Worm (Caenorhabditis elegans) whole organism, late embryonic: ENCODE measurements around the gene B0284.3.

Experiments
- C08G9.2 ChIP-seq: sonication (generic microtip); optimal IDR thresholded peaks from 2 replicates; lab custom pipeline; 2016; ENCODE audit warnings: mild to moderate bottlenecking, missing genetic modification characterization, moderate library complexity, missing compliant biosample characterization
- C38D4.7 ChIP-seq: fragments of 200-800 bp; sonication (Bioruptor generic); optimal IDR thresholded peaks from 2 replicates; lab custom pipeline; 2018; ENCODE audit warnings: mild to moderate bottlenecking, missing genetic modification characterization, moderate library complexity, missing compliant biosample characterization
- F13H6.1 ChIP-seq: sonication (generic microtip); optimal IDR thresholded peaks from 2 replicates; lab custom pipeline; 2016; ENCODE audit warnings: missing genetic modification characterization, missing compliant biosample characterization
- T23F11.4 ChIP-seq: fragments of 200-800 bp; sonication (Bioruptor generic); optimal IDR thresholded peaks from 2 replicates; lab custom pipeline; 2018; ENCODE audit warnings: mild to moderate bottlenecking, missing genetic modification characterization, missing compliant biosample characterization
- ahr-1 ChIP-seq: sonication (generic microtip); optimal IDR thresholded peaks from 2 replicates; lab custom pipeline; 2016; ENCODE audit warnings: missing genetic modification characterization, missing compliant biosample characterization
- ceh-14 ChIP-seq: sonication (generic microtip); optimal IDR thresholded peaks from 2 replicates; lab custom pipeline; 2016; ENCODE audit warnings: missing genotype, missing genetic modification characterization, missing compliant biosample characterization
- ceh-18 ChIP-seq: sonication (generic microtip); optimal IDR thresholded peaks from 2 replicates; lab custom pipeline; 2016; ENCODE audit warnings: missing genetic modification characterization, missing compliant biosample characterization
- ceh-19 ChIP-seq: fragments of 200-800 bp; sonication (Bioruptor generic); optimal IDR thresholded peaks from 2 replicates; lab custom pipeline; 2018; ENCODE audit warnings: mild to moderate bottlenecking, missing genetic modification characterization, missing compliant biosample characterization
- ceh-2 ChIP-seq: sonication (generic microtip); optimal IDR thresholded peaks from 2 replicates; lab custom pipeline; 2016; ENCODE audit warnings: missing genotype, missing genetic modification characterization, missing compliant biosample characterization
- ceh-22 ChIP-seq: sonication (generic microtip); optimal IDR thresholded peaks from 2 replicates; lab custom pipeline; 2017; ENCODE audit warnings: missing biosample characterization, missing genetic modification characterization
- ceh-24 ChIP-seq: sonication (generic microtip); optimal IDR thresholded peaks from 2 replicates; lab custom pipeline; 2016; ENCODE audit warnings: mild to moderate bottlenecking, missing genetic modification characterization, missing compliant biosample characterization
- ceh-34 ChIP-seq: sonication (generic microtip); optimal IDR thresholded peaks from 2 replicates; lab custom pipeline; 2016; ENCODE audit warnings: mild to moderate bottlenecking, missing genetic modification characterization, missing compliant biosample characterization
- ceh-45 ChIP-seq: fragments of 200-800 bp; sonication (Bioruptor generic); IDR thresholded peaks from 2 replicates; pipeline ENCODE4 v1.3.6; 2022; ENCODE audit warnings: missing genetic modification reagents, missing genetic modification characterization, missing compliant biosample characterization
- ceh-6 ChIP-seq: fragments of 200-800 bp; sonication (Bioruptor generic); optimal IDR thresholded peaks from 2 replicates; lab custom pipeline; 2018; ENCODE audit warnings: mild to moderate bottlenecking, missing genetic modification characterization, missing compliant biosample characterization
- ceh-9 ChIP-seq: sonication (generic microtip); optimal IDR thresholded peaks from 2 replicates; lab custom pipeline; 2016; ENCODE audit warnings: mild to moderate bottlenecking, missing genetic modification characterization, inconsistent platforms, missing compliant biosample characterization
- che-1 ChIP-seq: sonication (generic microtip); optimal IDR thresholded peaks from 2 replicates; lab custom pipeline; 2016; ENCODE audit warnings: mild to moderate bottlenecking, missing genetic modification characterization, missing compliant biosample characterization
- elt-2 ChIP-seq: sonication (generic microtip); optimal IDR thresholded peaks from 2 replicates; lab custom pipeline; 2016; ENCODE audit warnings: missing genetic modification reagents, missing genetic modification characterization, missing compliant biosample characterization
- eyg-1 ChIP-seq: sonication (generic microtip); optimal IDR thresholded peaks from 2 replicates; lab custom pipeline; 2016; ENCODE audit warnings: missing genotype, missing genetic modification characterization, missing compliant biosample characterization
- fax-1 ChIP-seq: sonication (generic microtip); optimal IDR thresholded peaks from 2 replicates; lab custom pipeline; 2016; ENCODE audit warnings: missing genotype, missing genetic modification characterization, missing compliant biosample characterization
- fkh-6 ChIP-seq: sonication (generic microtip); optimal IDR thresholded peaks from 2 replicates; lab custom pipeline; 2016; ENCODE audit warnings: missing genetic modification characterization, missing compliant biosample characterization
- gmeb-2 ChIP-seq: sonication (generic microtip); optimal IDR thresholded peaks from 2 replicates; lab custom pipeline; 2016; ENCODE audit warnings: missing genetic modification characterization, inconsistent platforms, missing compliant biosample characterization
- hlh-13 ChIP-seq: fragments of 200-800 bp; sonication (Bioruptor generic); optimal IDR thresholded peaks from 2 replicates; lab custom pipeline; 2018; ENCODE audit warnings: mild to moderate bottlenecking, missing genetic modification characterization, missing compliant biosample characterization
- hlh-15 ChIP-seq: sonication (generic microtip); optimal IDR thresholded peaks from 2 replicates; lab custom pipeline; 2016; ENCODE audit warnings: missing genetic modification characterization, missing compliant biosample characterization
- hlh-30 ChIP-seq: sonication (generic microtip); optimal IDR thresholded peaks from 2 replicates; lab custom pipeline; 2017; ENCODE audit warnings: antibody characterized with exemption, missing genetic modification characterization, missing compliant biosample characterization; ENCODE audit not compliant: insufficient read depth
- hlh-6 ChIP-seq: sonication (generic microtip); optimal IDR thresholded peaks from 2 replicates; lab custom pipeline; 2016; ENCODE audit warnings: missing genotype, missing genetic modification characterization, missing compliant biosample characterization
- hlh-8 ChIP-seq: sonication (generic microtip); optimal IDR thresholded peaks from 2 replicates; lab custom pipeline; 2016; ENCODE audit warnings: missing genotype, missing genetic modification characterization, missing compliant biosample characterization
- lim-6 ChIP-seq: sonication (generic microtip); optimal IDR thresholded peaks from 2 replicates; lab custom pipeline; 2016; ENCODE audit warnings: missing genetic modification characterization, missing compliant biosample characterization
- lin-11 ChIP-seq: fragments of 200-800 bp; sonication (Bioruptor generic); optimal IDR thresholded peaks from 2 replicates; lab custom pipeline; 2018; ENCODE audit warnings: mild to moderate bottlenecking, missing genetic modification characterization, missing compliant biosample characterization
- madf-2 ChIP-seq: sonication (generic microtip); optimal IDR thresholded peaks from 2 replicates; lab custom pipeline; 2017; ENCODE audit warnings: missing genetic modification characterization, missing compliant biosample characterization
- nhr-232 ChIP-seq: sonication (generic microtip); optimal IDR thresholded peaks from 2 replicates; lab custom pipeline; 2016; ENCODE audit warnings: missing genetic modification characterization, missing compliant biosample characterization
- pha-2 ChIP-seq: sonication (generic microtip); optimal IDR thresholded peaks from 2 replicates; lab custom pipeline; 2017; ENCODE audit warnings: mild to moderate bottlenecking, missing genetic modification characterization, missing compliant biosample characterization
- pha-4 ChIP-seq: fragments of 150-350 bp; optimal IDR thresholded peaks from 2 replicates; lab custom pipeline; 2018; ENCODE audit warnings: missing biosample characterization, missing genetic modification reagents, missing genetic modification characterization
- pqm-1 ChIP-seq: sonication (generic microtip); optimal IDR thresholded peaks from 2 replicates; lab custom pipeline; 2016; ENCODE audit warnings: missing genetic modification characterization, missing compliant biosample characterization
- ref-2 ChIP-seq: sonication (generic microtip); optimal IDR thresholded peaks from 2 replicates; lab custom pipeline; 2016; ENCODE audit warnings: missing genetic modification characterization, missing compliant biosample characterization
- rnt-1 ChIP-seq: sonication (generic microtip); optimal IDR thresholded peaks from 2 replicates; lab custom pipeline; 2016; ENCODE audit warnings: missing genetic modification characterization, missing compliant biosample characterization
- sdc-2 ChIP-seq: sonication (generic microtip); optimal IDR thresholded peaks from 2 replicates; lab custom pipeline; 2016; ENCODE audit warnings: missing genotype, missing genetic modification characterization, missing compliant biosample characterization
- sox-2 ChIP-seq: fragments of 200-800 bp; sonication (Bioruptor generic); IDR thresholded peaks from 2 replicates; pipeline ENCODE4 v1.3.6; 2022; ENCODE audit warnings: missing genetic modification reagents, missing genetic modification characterization, missing compliant biosample characterization
- tbx-2 ChIP-seq: sonication (generic microtip); optimal IDR thresholded peaks from 2 replicates; lab custom pipeline; 2016; ENCODE audit warnings: missing genetic modification characterization, missing compliant biosample characterization
- ttx-3 ChIP-seq: sonication (generic microtip); optimal IDR thresholded peaks from 2 replicates; lab custom pipeline; 2016; ENCODE audit warnings: missing genetic modification reagents, missing genetic modification characterization, missing compliant biosample characterization
- unc-3 ChIP-seq, 2 experiments: fragments of 200-800 bp in 1 of 2; sonication (Bioruptor generic) in 1 of 2; sonication (generic microtip) in 1 of 2; conservative IDR thresholded peaks in 1 of 2; optimal IDR thresholded peaks in 1 of 2; 2 replicates each; pipeline versions ENCODE4 v1.3.6 to Lab custom; 2016 to 2022; ENCODE audit warnings: missing compliant biosample characterization in 2 of 2, missing genetic modification characterization in 2 of 2, missing genetic modification reagents in 1 of 2
- unc-55 ChIP-seq: sonication (generic microtip); optimal IDR thresholded peaks from 2 replicates; lab custom pipeline; 2017; ENCODE audit warnings: missing biosample characterization, missing genetic modification reagents, missing genetic modification characterization
- unc-86 ChIP-seq: sonication (generic microtip); optimal IDR thresholded peaks from 2 replicates; lab custom pipeline; 2016; ENCODE audit warnings: missing genetic modification characterization, missing compliant biosample characterization
- zip-5 ChIP-seq: sonication (generic microtip); optimal IDR thresholded peaks from 2 replicates; lab custom pipeline; 2016; ENCODE audit warnings: missing genetic modification characterization, missing compliant biosample characterization
- ztf-16 ChIP-seq: sonication (generic microtip); optimal IDR thresholded peaks from 2 replicates; lab custom pipeline; 2017; ENCODE audit warnings: missing genetic modification characterization, missing compliant biosample characterization

The B0284.3 gene

ce11 chrIII:4374854-4375253 lies 4.8 kb downstream of the B0284.3 start, which contains the start of gene pals-26:
TSS of gene pals-26 (plus strand) at chrIII:4375154.
- no peak for TF ChIP-seq ttx-3
- TF ChIP-seq pha-4 (tag; lab: Kevin White, UChicago): no peak
- TF ChIP-seq ceh-22: no peak
- no peak for TF ChIP-seq C38D4.7 (GFP tag; lab: Kevin White, UChicago)
- TF ChIP-seq pqm-1: no peak
- TF ChIP-seq sdc-2 (tag; lab: Kevin White, UChicago): no peak
- TF ChIP-seq unc-86 (tag; lab: Kevin White, UChicago): no peak
- TF ChIP-seq hlh-30 (tag; lab: Kevin White, UChicago): no peak
- no peak for TF ChIP-seq lin-11 (tag; lab: Kevin White, UChicago)
- no peak for TF ChIP-seq ceh-24
- no peak for TF ChIP-seq unc-55 (GFP tag; lab: Kevin White, UChicago)
- no peak for TF ChIP-seq ref-2
- TF ChIP-seq fkh-6 (tag; lab: Kevin White, UChicago): no peak

- no peak for TF ChIP-seq hlh-13
- TF ChIP-seq F13H6.1 (tag; lab: Kevin White, UChicago): no peak
- no peak for TF ChIP-seq ceh-34 (tag; lab: Kevin White, UChicago)
- no peak for TF ChIP-seq ceh-45
- TF ChIP-seq pha-4 (tag; lab: Kevin White, UChicago): no peak
- TF ChIP-seq fax-1 (tag; lab: Kevin White, UChicago): no peak
- no peak for TF ChIP-seq ceh-9 (tag; lab: Kevin White, UChicago)
- TF ChIP-seq ceh-24: no peak
- TF ChIP-seq ceh-19 (GFP tag; lab: Kevin White, UChicago): no peak
- TF ChIP-seq, all 69 proteins: peak for 0
Observed at ce11 chrIII:4372894-4373293, 6.7 kb downstream of the B0284.3 start.

- TF ChIP-seq C38D4.7 (GFP tag; lab: Kevin White, UChicago) (no peak), pha-2 (tag; lab: Kevin White, UChicago) (no peak), elt-2 (tag; lab: Kevin White, UChicago) (no peak), madf-2 (tag; lab: Kevin White, UChicago) (no peak)
- TF ChIP-seq, all 69 proteins: peak for 0
Observed at ce11 chrIII:4370585-4370984, 9.0 kb downstream of the B0284.3 start, which contains the start of gene ckb-3. TSS of gene ckb-3 (plus strand) at chrIII:4370885.

- TF ChIP-seq ceh-2 (tag; lab: Kevin White, UChicago) (peak; percentile 29), nhr-232 (tag; lab: Kevin White, UChicago) (peak; percentile 45), pha-2 (tag; lab: Kevin White, UChicago) (peak; percentile 69), ceh-6 (peak; percentile 58), zip-5 (tag; lab: Kevin White, UChicago) (peak; percentile 19), hlh-8 (tag; lab: Kevin White, UChicago) (peak; percentile 38), F13H6.1 (tag; lab: Kevin White, UChicago) (peak; percentile 31), lim-6 (tag; lab: Kevin White, UChicago) (peak; percentile 22), madf-2 (tag; lab: Kevin White, UChicago) (peak; percentile 32), T23F11.4 (peak; percentile 33), C08G9.2 (tag; lab: Kevin White, UChicago) (peak; percentile 10), ceh-18 (tag; lab: Kevin White, UChicago) (peak; percentile 69), gmeb-2 (tag; lab: Kevin White, UChicago) (peak; percentile 52), eyg-1 (tag; lab: Kevin White, UChicago) (peak; percentile 44), hlh-6 (tag; lab: Kevin White, UChicago) (peak; percentile 74), sox-2 (peak; percentile 49; the same call in 1 of the 2 replicates), fkh-6 (tag; lab: Kevin White, UChicago) (peak; percentile 33), ceh-34 (tag; lab: Kevin White, UChicago) (peak; percentile 59), hlh-15 (tag; lab: Kevin White, UChicago) (peak; percentile 36), tbx-2 (tag; lab: Kevin White, UChicago) (peak; percentile 61), hlh-13 (peak; percentile 51), lin-11 (tag; lab: Kevin White, UChicago) (peak; percentile 48), ztf-16 (tag; lab: Kevin White, UChicago) (peak; percentile 50), ahr-1 (peak; percentile 35), rnt-1 (tag; lab: Kevin White, UChicago) (peak; percentile 48), elt-2 (tag; lab: Kevin White, UChicago) (peak; percentile 76), ceh-24 (peak; percentile 16), che-1 (peak; percentile 68), unc-3 (GFP tag; conservative IDR thresholded peaks at IDR 0.05; lab: Robert Waterston, UW) (peak; percentile 30; the same call in 1 of the 2 replicates), unc-3 (tag; optimal IDR thresholded peaks at IDR 0.05; lab: Kevin White, UChicago) (peak; percentile 54), C38D4.7 (GFP tag; lab: Kevin White, UChicago) (peak; percentile 49), pqm-1 (peak; percentile 15), ceh-14 (tag; lab: Kevin White, UChicago) (peak; percentile 57), unc-86 (tag; lab: Kevin White, UChicago) (peak; percentile 33), ref-2 (peak; percentile 57)
Observed at ce11 chrIII:4369381-4369809, 10.2 kb downstream of the B0284.3 start.
